Worm (Caenorhabditis elegans) whole organism, L4 larva: Measurements from ENCODE around the gene cest-13.
A peak's percentile ranks its signal among the peaks of the same experiment; 100 is the strongest.

Source experiments
- F44E2.7 ChIP-seq: fragments of 200-800 bp; sonication (Bioruptor generic); IDR thresholded peaks from 2 replicates; pipeline ENCODE4 v2.1.2; 2022; ENCODE audit warnings: missing genetic modification characterization, missing compliant biosample characterization
- F49E8.2 ChIP-seq: sonication (generic microtip); optimal IDR thresholded peaks from 2 replicates; lab custom pipeline; 2016; ENCODE audit warnings: missing compliant biosample characterization, mild to moderate bottlenecking, missing genetic modification characterization, borderline replicate concordance
- T20F7.1 ChIP-seq: fragments of 200-800 bp; sonication (Bioruptor generic); optimal IDR thresholded peaks from 2 replicates; lab custom pipeline; 2018; ENCODE audit warnings: mild to moderate bottlenecking, missing genetic modification characterization, missing compliant biosample characterization
- T26A8.4 ChIP-seq: fragments of 200-800 bp; sonication (Bioruptor generic); IDR thresholded peaks from 2 replicates; pipeline ENCODE4 v1.3.6; 2022; ENCODE audit warnings: missing genetic modification characterization, missing compliant biosample characterization
- Y48G9A.11 ChIP-seq: fragments of 200-800 bp; sonication (Bioruptor generic); IDR thresholded peaks from 2 replicates; pipeline ENCODE4 v1.3.6; 2022; ENCODE audit warnings: missing genetic modification reagents, missing genetic modification characterization, missing compliant biosample characterization
- Y5F2A.4 ChIP-seq: fragments of 200-800 bp; sonication (Bioruptor generic); optimal IDR thresholded peaks from 2 replicates; lab custom pipeline; 2018; ENCODE audit warnings: mild to moderate bottlenecking, missing genetic modification characterization, missing compliant biosample characterization
- Y75B8A.6 ChIP-seq: fragments of 200-800 bp; sonication (Bioruptor generic); IDR thresholded peaks from 2 replicates; pipeline ENCODE4 v1.3.6; 2022; ENCODE audit warnings: missing genetic modification reagents, missing genetic modification characterization, missing compliant biosample characterization
- ZK546.5 ChIP-seq, 2 experiments: sonication (generic microtip); optimal IDR thresholded peaks; 2 replicates each; lab custom pipeline; 2017; ENCODE audit warnings: missing biosample characterization in 2 of 2, missing genetic modification characterization in 2 of 2
- ama-1 ChIP-seq: fragments of 150-350 bp; optimal IDR thresholded peaks from 2 replicates; lab custom pipeline; 2014; ENCODE audit warnings: inconsistent platforms, mixed read lengths
- arid-1 ChIP-seq: fragments of 200-800 bp; sonication (Bioruptor generic); conservative IDR thresholded peaks from 2 replicates; pipeline ENCODE4 v1.3.6; 2022; ENCODE audit warnings: missing genetic modification reagents, missing genetic modification characterization, missing compliant biosample characterization
- attf-4 ChIP-seq: sonication (generic microtip); optimal IDR thresholded peaks from 3 replicates; lab custom pipeline; 2017; ENCODE audit warnings: missing biosample characterization, missing genetic modification characterization
- ceh-28 ChIP-seq: fragments of 150-350 bp; optimal IDR thresholded peaks from 2 replicates; lab custom pipeline; 2014; ENCODE audit warnings: missing biosample characterization, missing genetic modification reagents, missing genetic modification characterization
- ceh-32 ChIP-seq: sonication (generic microtip); optimal IDR thresholded peaks from 2 replicates; lab custom pipeline; 2016; ENCODE audit warnings: mild to moderate bottlenecking, missing genetic modification characterization, missing compliant biosample characterization; ENCODE audit not compliant: poor library complexity
- ceh-44 ChIP-seq: fragments of 200-800 bp; sonication (Bioruptor generic); IDR thresholded peaks from 2 replicates; pipeline ENCODE4 v1.3.6; 2022; ENCODE audit warnings: missing genetic modification reagents, missing genetic modification characterization, missing compliant biosample characterization
- ces-1 ChIP-seq: fragments of 150-350 bp; sonication (generic microtip); optimal IDR thresholded peaks from 4 replicates; lab custom pipeline; 2014; ENCODE audit warnings: missing biosample characterization, missing genetic modification reagents, missing genetic modification characterization
- cey-2 ChIP-seq: sonication (generic microtip); optimal IDR thresholded peaks from 3 replicates; lab custom pipeline; 2017; ENCODE audit warnings: missing genetic modification characterization, mild to moderate bottlenecking, missing compliant biosample characterization, antibody characterized with exemption, borderline replicate concordance; ENCODE audit not compliant: insufficient read depth
- ctbp-1 ChIP-seq: fragments of 200-800 bp; sonication (Bioruptor generic); IDR thresholded peaks from 2 replicates; pipeline ENCODE4 v1.3.6; 2022; ENCODE audit warnings: missing genetic modification reagents, missing genetic modification characterization, missing compliant biosample characterization
- daf-12 ChIP-seq: fragments of 150-350 bp; optimal IDR thresholded peaks from 2 replicates; lab custom pipeline; 2014; ENCODE audit warnings: missing biosample characterization, missing genetic modification reagents, missing genetic modification characterization
- daf-16 ChIP-seq, 3 experiments: sonication (generic microtip); optimal IDR thresholded peaks; 2 replicates each; lab custom pipeline; 2016 to 2017; ENCODE audit warnings: missing genetic modification characterization in 3 of 3, missing genetic modification reagents in 3 of 3, mild to moderate bottlenecking in 2 of 3, missing compliant biosample characterization in 2 of 3, missing biosample characterization in 1 of 3, moderate library complexity in 1 of 3
- daf-8 ChIP-seq: fragments of 200-800 bp; sonication (Bioruptor generic); IDR thresholded peaks from 2 replicates; pipeline ENCODE4 v1.3.6; 2022; ENCODE audit warnings: missing genetic modification characterization, missing compliant biosample characterization
- dmd-6 ChIP-seq: fragments of 200-800 bp; sonication (Bioruptor generic); IDR thresholded peaks from 2 replicates; pipeline ENCODE4 v1.3.6; 2022; ENCODE audit warnings: missing genetic modification reagents, missing genetic modification characterization, missing compliant biosample characterization
- dmd-8 ChIP-seq: fragments of 200-800 bp; sonication (Bioruptor generic); IDR thresholded peaks from 2 replicates; pipeline ENCODE4 v1.3.6; 2022; ENCODE audit warnings: missing genetic modification characterization, missing compliant biosample characterization
- dmd-9 ChIP-seq: fragments of 200-800 bp; sonication (Bioruptor generic); IDR thresholded peaks from 2 replicates; pipeline ENCODE4 v1.3.6; 2022; ENCODE audit warnings: missing genetic modification reagents, missing genetic modification characterization, missing compliant biosample characterization
- duxl-1 ChIP-seq: sonication (generic microtip); optimal IDR thresholded peaks from 2 replicates; lab custom pipeline; 2016; ENCODE audit warnings: mild to moderate bottlenecking, missing genetic modification characterization, moderate library complexity, missing compliant biosample characterization; ENCODE audit not compliant: poor library complexity
- dve-1 ChIP-seq: sonication (generic microtip); optimal IDR thresholded peaks from 2 replicates; lab custom pipeline; 2017; ENCODE audit warnings: antibody characterized with exemption, mild to moderate bottlenecking, missing genetic modification characterization, missing compliant biosample characterization; ENCODE audit not compliant: insufficient read depth
- fkh-10 ChIP-seq: fragments of 150-350 bp; optimal IDR thresholded peaks from 2 replicates; lab custom pipeline; 2014; ENCODE audit warnings: missing biosample characterization, missing genetic modification reagents, missing genetic modification characterization
- hmg-1.1 ChIP-seq: fragments of 200-800 bp; sonication (Bioruptor generic); IDR thresholded peaks from 2 replicates; pipeline ENCODE4 v1.3.6; 2022; ENCODE audit warnings: missing genetic modification reagents, missing genetic modification characterization, missing compliant biosample characterization
- jun-1 ChIP-seq: fragments of 150-350 bp; optimal IDR thresholded peaks from 2 replicates; lab custom pipeline; 2014; ENCODE audit warnings: missing biosample characterization, missing genetic modification reagents, missing genetic modification characterization
- lin-13 ChIP-seq: fragments of 150-350 bp; optimal IDR thresholded peaks from 2 replicates; lab custom pipeline; 2014; ENCODE audit warnings: missing biosample characterization, missing genetic modification reagents, missing genetic modification characterization
- lin-15B ChIP-seq: fragments of 150-350 bp; sonication (generic microtip); optimal IDR thresholded peaks from 3 replicates; lab custom pipeline; 2014; ENCODE audit warnings: missing biosample characterization, missing genetic modification characterization
- lin-29 ChIP-seq: fragments of 200-800 bp; sonication (Bioruptor generic); IDR thresholded peaks from 2 replicates; pipeline ENCODE4 v1.3.6; 2022; ENCODE audit warnings: missing genetic modification reagents, missing genetic modification characterization, missing compliant biosample characterization
- lin-38 ChIP-seq: fragments of 200-800 bp; sonication (Bioruptor generic); IDR thresholded peaks from 2 replicates; pipeline ENCODE4 v1.3.6; 2022; ENCODE audit warnings: missing genetic modification reagents, missing genetic modification characterization, missing compliant biosample characterization
- lin-39 ChIP-seq: fragments of 150-350 bp; optimal IDR thresholded peaks from 2 replicates; lab custom pipeline; 2014; ENCODE audit warnings: missing biosample characterization, missing genetic modification reagents, missing genetic modification characterization
- lsy-2 ChIP-seq, 2 experiments: fragments of 150-350 bp in 1 of 2; sonication (generic microtip) in 1 of 2; optimal IDR thresholded peaks; 2 replicates each; lab custom pipeline; 2014 to 2017; ENCODE audit warnings: missing biosample characterization in 2 of 2, missing genetic modification characterization in 2 of 2
- mdl-1 ChIP-seq, 2 experiments: fragments of 150-350 bp in 1 of 2; sonication (generic microtip) in 1 of 2; optimal IDR thresholded peaks; 2 replicates each; lab custom pipeline; 2014 to 2017; ENCODE audit warnings: missing biosample characterization in 2 of 2, missing genetic modification characterization in 2 of 2
- mdt-29 ChIP-seq: fragments of 200-800 bp; sonication (Bioruptor generic); IDR thresholded peaks from 2 replicates; pipeline ENCODE4 v1.3.6; 2022; ENCODE audit warnings: missing genetic modification reagents, missing genetic modification characterization, missing compliant biosample characterization
- mep-1 ChIP-seq: fragments of 150-350 bp; sonication (generic microtip); optimal IDR thresholded peaks from 3 replicates; lab custom pipeline; 2014; ENCODE audit warnings: missing biosample characterization, missing genetic modification characterization
- nhr-102 ChIP-seq: sonication (generic microtip); optimal IDR thresholded peaks from 2 replicates; lab custom pipeline; 2016; ENCODE audit warnings: mild to moderate bottlenecking, missing genetic modification characterization, moderate library complexity, missing compliant biosample characterization
- nhr-11 ChIP-seq: fragments of 150-350 bp; optimal IDR thresholded peaks from 2 replicates; lab custom pipeline; 2014; ENCODE audit warnings: missing biosample characterization, missing genetic modification characterization
- nhr-41 ChIP-seq: fragments of 200-800 bp; sonication (Bioruptor generic); IDR thresholded peaks from 2 replicates; pipeline ENCODE4 v1.3.6; 2022; ENCODE audit warnings: missing genetic modification reagents, missing genetic modification characterization, missing compliant biosample characterization
- nhr-42 ChIP-seq: fragments of 200-800 bp; sonication (Bioruptor generic); IDR thresholded peaks from 2 replicates; pipeline ENCODE4 v1.3.6; 2022; ENCODE audit warnings: missing genetic modification characterization, missing compliant biosample characterization
- php-3 ChIP-seq: fragments of 200-800 bp; sonication (Bioruptor generic); IDR thresholded peaks from 2 replicates; pipeline ENCODE4 v1.3.6; 2022; ENCODE audit warnings: missing genetic modification reagents, missing genetic modification characterization, missing compliant biosample characterization
- saeg-2 ChIP-seq: fragments of 200-800 bp; sonication (Bioruptor generic); IDR thresholded peaks from 2 replicates; pipeline ENCODE4 v1.3.6; 2022; ENCODE audit warnings: missing genetic modification reagents, missing genetic modification characterization, missing compliant biosample characterization
- snpc-1.2 ChIP-seq: fragments of 200-800 bp; sonication (Bioruptor generic); IDR thresholded peaks from 2 replicates; pipeline ENCODE4 v1.3.6; 2022; ENCODE audit warnings: missing genetic modification reagents, missing genetic modification characterization, missing compliant biosample characterization
- snpc-4 ChIP-seq: fragments of 150-350 bp; optimal IDR thresholded peaks from 2 replicates; lab custom pipeline; 2014; ENCODE audit warnings: missing biosample characterization, missing genetic modification characterization
- spr-3 ChIP-seq: fragments of 200-800 bp; sonication (Bioruptor generic); optimal IDR thresholded peaks from 2 replicates; lab custom pipeline; 2018; ENCODE audit warnings: mild to moderate bottlenecking, missing genetic modification characterization, missing compliant biosample characterization
- tag-97 ChIP-seq: fragments of 200-800 bp; sonication (Bioruptor generic); IDR thresholded peaks from 2 replicates; pipeline ENCODE4 v1.3.6; 2022; ENCODE audit warnings: missing genetic modification characterization, missing compliant biosample characterization
- unc-62 ChIP-seq, 3 experiments: fragments of 150-350 bp in 1 of 3; sonication (generic microtip); optimal IDR thresholded peaks in 2 of 3; peaks in 1 of 3; 1 replicate in 1 of 3; 2 replicates in 2 of 3; lab custom pipeline; 2014 to 2017; ENCODE audit warnings: missing biosample characterization in 3 of 3, missing genetic modification characterization in 3 of 3, missing genetic modification reagents in 3 of 3, missing genotype in 1 of 3
- zag-1 ChIP-seq: fragments of 150-350 bp; optimal IDR thresholded peaks from 2 replicates; lab custom pipeline; 2014; ENCODE audit warnings: missing biosample characterization, missing genetic modification characterization
- ztf-11 ChIP-seq: fragments of 150-350 bp; optimal IDR thresholded peaks from 2 replicates; lab custom pipeline; 2014; ENCODE audit warnings: missing biosample characterization, missing genetic modification characterization

The cest-13 gene

DNA sequence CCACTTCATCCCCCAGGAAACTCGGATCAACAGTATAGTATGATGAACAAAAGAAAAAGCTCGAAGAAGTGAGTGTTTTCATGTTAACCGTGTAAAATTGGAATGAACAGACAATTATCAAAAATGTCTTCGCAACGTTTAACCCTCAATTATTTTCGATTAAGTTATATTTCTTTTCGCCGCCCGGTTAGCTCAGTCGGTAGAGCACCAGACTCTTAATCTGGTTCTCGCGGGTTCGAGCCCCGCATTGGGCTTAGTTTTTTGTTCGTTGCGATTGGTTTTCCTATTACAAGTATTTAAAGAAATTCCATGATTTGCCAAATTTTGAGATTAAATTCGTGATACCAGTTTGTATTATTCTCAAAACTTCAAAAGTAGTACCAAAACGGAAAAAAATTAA, 30.3 kb upstream of the cest-13 start (continued):
- TF ChIP-seq mdt-29 (no peak), Y75B8A.6 (GFP tag; lab: Robert Waterston, UW) (no peak), tag-97 (GFP tag; lab: Robert Waterston, UW) (no peak), lin-29 (no peak), dmd-9 (GFP tag; lab: Robert Waterston, UW) (0 out of 2 replicates have a peak, but pooled peaks have one; percentile 5), nhr-11 (tag; lab: Kevin White, UChicago) (no peak), lin-39 (tag; lab: Kevin White, UChicago) (no peak), ZK546.5 (tag; optimal IDR thresholded peaks at IDR 0.05; lab: Kevin White, UChicago) (no peak), saeg-2 (GFP tag; lab: Robert Waterston, UW) (no peak), cey-2 (tag; lab: Kevin White, UChicago) (no peak), F44E2.7 (GFP tag; lab: Robert Waterston, UW) (peak; percentile 57; the same call in 1 of the 2 replicates), lin-13 (GFP tag; lab: Kevin White, UChicago) (no peak), dmd-8 (GFP tag; lab: Robert Waterston, UW) (peak; percentile 67; the same call in 1 of the 2 replicates), ctbp-1 (GFP tag; lab: Robert Waterston, UW) (no peak), ceh-44 (GFP tag; lab: Robert Waterston, UW) (0 out of 2 replicates have a peak, but pooled peaks have one; percentile 20), daf-12 (tag; lab: Kevin White, UChicago) (no peak), Y48G9A.11 (GFP tag; lab: Robert Waterston, UW) (peak; percentile 16; the same call in 1 of the 2 replicates), nhr-41 (no peak), daf-8 (no peak), arid-1 (GFP tag; lab: Robert Waterston, UW) (peak; percentile 67), T20F7.1 (GFP tag; lab: Kevin White, UChicago) (no peak), snpc-4 (tag; lab: Kevin White, UChicago) (no peak), ceh-32 (tag; lab: Kevin White, UChicago) (no peak), duxl-1 (tag; lab: Kevin White, UChicago) (no peak), jun-1 (tag; lab: Kevin White, UChicago) (no peak), ztf-11 (tag; lab: Kevin White, UChicago) (no peak), lin-15B (tag; lab: Kevin White, UChicago) (no peak), nhr-102 (tag; lab: Kevin White, UChicago) (no peak), F49E8.2 (tag; lab: Kevin White, UChicago) (no peak), unc-62 (GFP tag; optimal IDR thresholded peaks at IDR 0.05 in 1 of 2; lab: Kevin White, UChicago) (no peak), unc-62 (tag; optimal IDR thresholded peaks at IDR 0.05; lab: Kevin White, UChicago) (no peak), mdl-1 (tag; optimal IDR thresholded peaks at IDR 0.05; lab: Kevin White, UChicago) (no peak), ceh-28 (tag; lab: Kevin White, UChicago) (no peak), fkh-10 (GFP tag; lab: Kevin White, UChicago) (no peak), lsy-2 (tag; optimal IDR thresholded peaks at IDR 0.05; lab: Kevin White, UChicago) (no peak), mep-1 (no peak), dve-1 (tag; lab: Kevin White, UChicago) (no peak), dmd-6 (no peak; the same call in 1 of the 2 replicates), hmg-1.1 (GFP tag; lab: Robert Waterston, UW) (no peak), spr-3 (no peak), ces-1 (no peak), lin-38 (GFP tag; lab: Robert Waterston, UW) (peak; percentile 50), zag-1 (tag; lab: Kevin White, UChicago) (no peak), nhr-42 (GFP tag; lab: Robert Waterston, UW) (no peak), T26A8.4 (GFP tag; lab: Robert Waterston, UW) (no peak), ama-1 (lab: Kevin White, UChicago) (no peak), Y5F2A.4 (no peak), snpc-1.2 (GFP tag; lab: Robert Waterston, UW) (peak; percentile 73), attf-4 (tag; lab: Kevin White, UChicago) (no peak), daf-16 (GFP tag; optimal IDR thresholded peaks at IDR 0.05; lab: Kevin White, UChicago) (no peak), daf-16 (tag; optimal IDR thresholded peaks at IDR 0.05; lab: Kevin White, UChicago) (peak; percentile 33), php-3 (GFP tag; lab: Robert Waterston, UW) (no peak)
